Fruit fly (Drosophila melanogaster) whole organism, embryonic: ENCODE results near the gene His3.3A.
A peak's percentile ranks its signal among the peaks of the same experiment; 100 is the strongest.

Experiments
- Abd-B ChIP-seq: fragments of 200-800 bp; sonication (Bioruptor generic); optimal IDR thresholded peaks from 2 replicates; lab custom pipeline; 2018; ENCODE audit warnings: missing biosample characterization, mild to moderate bottlenecking, missing genetic modification characterization, moderate library complexity
- Asciz ChIP-seq: fragments of 200-800 bp; sonication (Bioruptor generic); optimal IDR thresholded peaks from 2 replicates; lab custom pipeline; 2017; ENCODE audit warnings: missing biosample characterization, mild to moderate bottlenecking, missing genetic modification characterization, missing genetic modification reagents
- Atf-2 ChIP-seq: fragments of 200-800 bp; sonication (Bioruptor generic); optimal IDR thresholded peaks from 2 replicates; lab custom pipeline; 2016; ENCODE audit warnings: missing biosample characterization, missing genetic modification characterization
- CG11695 ChIP-seq: fragments of 200-800 bp; sonication (Bioruptor generic); IDR thresholded peaks from 3 replicates; pipeline ENCODE4 v1.3.6; 2022; ENCODE audit warnings: missing biosample characterization, missing genetic modification characterization
- CG12391 ChIP-seq: fragments of 200-800 bp; sonication (Bioruptor generic); optimal IDR thresholded peaks from 3 replicates; lab custom pipeline; 2018; ENCODE audit warnings: missing biosample characterization, mild to moderate bottlenecking, missing genetic modification characterization, moderate library complexity
- CG14710 ChIP-seq: fragments of 200-800 bp; sonication (Bioruptor generic); optimal IDR thresholded peaks from 3 replicates; lab custom pipeline; 2019; ENCODE audit warnings: missing biosample characterization, mild to moderate bottlenecking, missing genetic modification characterization, moderate library complexity
- CG15011 ChIP-seq: fragments of 200-800 bp; sonication (Bioruptor generic); optimal IDR thresholded peaks from 3 replicates; lab custom pipeline; 2018; ENCODE audit warnings: missing biosample characterization, mild to moderate bottlenecking, missing genetic modification characterization
- CG18619 ChIP-seq: fragments of 200-800 bp; sonication (Bioruptor generic); optimal IDR thresholded peaks from 3 replicates; lab custom pipeline; 2017; ENCODE audit warnings: missing biosample characterization, mild to moderate bottlenecking, missing genetic modification characterization
- CG31365 ChIP-seq: fragments of 200-800 bp; sonication (Bioruptor generic); optimal IDR thresholded peaks from 2 replicates; lab custom pipeline; 2018; ENCODE audit warnings: missing biosample characterization, mild to moderate bottlenecking, missing genetic modification characterization
- CG3163 ChIP-seq: fragments of 200-800 bp; sonication (Bioruptor generic); optimal IDR thresholded peaks from 3 replicates; lab custom pipeline; 2016; ENCODE audit warnings: missing biosample characterization, missing genetic modification characterization
- CG33213 ChIP-seq: fragments of 200-800 bp; sonication (Bioruptor generic); optimal IDR thresholded peaks from 3 replicates; lab custom pipeline; 2016; ENCODE audit warnings: missing biosample characterization, missing genetic modification characterization
- CG4730 ChIP-seq: fragments of 200-800 bp; sonication (Bioruptor generic); IDR thresholded peaks from 2 replicates; pipeline ENCODE4 v1.3.6; 2022; ENCODE audit warnings: missing biosample characterization, missing genetic modification characterization
- CG6813 ChIP-seq: fragments of 200-800 bp; sonication (Bioruptor generic); optimal IDR thresholded peaks from 2 replicates; lab custom pipeline; 2017; ENCODE audit warnings: missing biosample characterization, missing genetic modification characterization, mild to moderate bottlenecking, moderate library complexity, missing genetic modification reagents
- CG7839 ChIP-seq: fragments of 200-800 bp; sonication (Bioruptor generic); optimal IDR thresholded peaks from 3 replicates; lab custom pipeline; 2018; ENCODE audit warnings: missing biosample characterization, mild to moderate bottlenecking, missing genetic modification characterization, moderate library complexity
- CG7987 ChIP-seq: fragments of 200-800 bp; sonication (Bioruptor generic); optimal IDR thresholded peaks from 2 replicates; lab custom pipeline; 2018; ENCODE audit warnings: missing biosample characterization, mild to moderate bottlenecking, missing genetic modification characterization, moderate library complexity
- CG8388 ChIP-seq: fragments of 200-800 bp; sonication (Bioruptor generic); optimal IDR thresholded peaks from 2 replicates; lab custom pipeline; 2019; ENCODE audit warnings: missing biosample characterization, mild to moderate bottlenecking, missing genetic modification characterization, moderate library complexity
- D19B ChIP-seq: fragments of 200-800 bp; sonication (Bioruptor generic); optimal IDR thresholded peaks from 2 replicates; lab custom pipeline; 2017; ENCODE audit warnings: missing biosample characterization, mild to moderate bottlenecking, missing genetic modification characterization
- Dip3 ChIP-seq: fragments of 200-800 bp; sonication (Bioruptor generic); optimal IDR thresholded peaks from 3 replicates; lab custom pipeline; 2016; ENCODE audit warnings: missing biosample characterization, missing genetic modification characterization
- Drgx ChIP-seq: fragments of 200-800 bp; sonication (Bioruptor generic); IDR thresholded peaks from 2 replicates; pipeline ENCODE4 v1.3.6; 2022; ENCODE audit warnings: missing biosample characterization, missing genetic modification characterization
- H15 ChIP-seq: fragments of 200-800 bp; sonication (Bioruptor generic); IDR thresholded peaks from 3 replicates; pipeline ENCODE4 v1.3.6; 2022; ENCODE audit warnings: missing biosample characterization, missing genetic modification characterization
- H2.0 ChIP-seq: fragments of 200-800 bp; sonication (Bioruptor generic); IDR thresholded peaks from 2 replicates; pipeline ENCODE4 v1.3.6; 2022; ENCODE audit warnings: missing biosample characterization, missing genetic modification characterization
- Hand ChIP-seq: fragments of 200-800 bp; sonication (Bioruptor generic); optimal IDR thresholded peaks from 2 replicates; lab custom pipeline; 2017; ENCODE audit warnings: mild to moderate bottlenecking, missing biosample characterization, missing genetic modification reagents, missing genetic modification characterization
- Hmx ChIP-seq: fragments of 200-800 bp; sonication (Bioruptor generic); optimal IDR thresholded peaks from 2 replicates; lab custom pipeline; 2016; ENCODE audit warnings: missing biosample characterization, missing genetic modification characterization
- Lhr ChIP-seq: fragments of 200-800 bp; sonication (Bioruptor generic); optimal IDR thresholded peaks from 3 replicates; lab custom pipeline; 2017; ENCODE audit warnings: mild to moderate bottlenecking, missing biosample characterization, missing genetic modification reagents, missing genetic modification characterization
- Lpt ChIP-seq: fragments of >200 bp; optimal IDR thresholded peaks from 2 replicates; lab custom pipeline; 2018; ENCODE audit warnings: missing biosample characterization, missing genetic modification characterization
- NC2α ChIP-seq: fragments of 200-800 bp; sonication (Bioruptor generic); optimal IDR thresholded peaks from 2 replicates; lab custom pipeline; 2016; ENCODE audit warnings: missing biosample characterization, missing genetic modification characterization
- Nf-YC ChIP-seq: fragments of 200-800 bp; optimal IDR thresholded peaks from 3 replicates; lab custom pipeline; 2019; ENCODE audit warnings: missing biosample characterization, mild to moderate bottlenecking, missing genetic modification characterization, moderate library complexity
- Six4 ChIP-seq: fragments of 200-800 bp; sonication (Bioruptor generic); optimal IDR thresholded peaks from 2 replicates; lab custom pipeline; 2016; ENCODE audit warnings: missing biosample characterization, missing genetic modification characterization
- Spps ChIP-seq: fragments of 200-800 bp; sonication (Bioruptor generic); optimal IDR thresholded peaks from 2 replicates; lab custom pipeline; 2018; ENCODE audit warnings: missing biosample characterization, mild to moderate bottlenecking, missing genetic modification characterization
- bbx ChIP-seq: fragments of 200-800 bp; sonication (Bioruptor generic); IDR thresholded peaks from 2 replicates; pipeline ENCODE4 v1.3.6; 2022; ENCODE audit warnings: missing biosample characterization, missing genetic modification characterization; ENCODE audit not compliant: partially characterized antibody
- bsh ChIP-seq, 2 experiments: fragments of 200-800 bp; sonication (Bioruptor generic); optimal IDR thresholded peaks; 2 replicates each; lab custom pipeline; 2017 to 2018; ENCODE audit warnings: mild to moderate bottlenecking in 2 of 2, missing biosample characterization in 2 of 2, missing genetic modification characterization in 2 of 2, moderate library complexity in 1 of 2
- cato ChIP-seq: fragments of 200-800 bp; sonication (Bioruptor generic); optimal IDR thresholded peaks from 2 replicates; lab custom pipeline; 2016; ENCODE audit warnings: missing biosample characterization, missing genetic modification characterization, borderline replicate concordance
- chn ChIP-seq: fragments of 200-800 bp; sonication (Bioruptor generic); optimal IDR thresholded peaks from 2 replicates; lab custom pipeline; 2016; ENCODE audit warnings: missing biosample characterization, missing genetic modification characterization
- dimm ChIP-seq: fragments of 200-800 bp; sonication (Bioruptor generic); IDR thresholded peaks from 2 replicates; pipeline ENCODE4 v1.3.6; 2022; ENCODE audit warnings: missing biosample characterization, missing genetic modification characterization
- eyg ChIP-seq: fragments of 200-800 bp; sonication (Bioruptor generic); optimal IDR thresholded peaks from 3 replicates; lab custom pipeline; 2016; ENCODE audit warnings: missing biosample characterization, missing genetic modification characterization
- fd102C ChIP-seq: fragments of 200-800 bp; sonication (Bioruptor generic); optimal IDR thresholded peaks from 2 replicates; lab custom pipeline; 2018; ENCODE audit warnings: missing biosample characterization, mild to moderate bottlenecking, missing genetic modification characterization, moderate library complexity
- insv ChIP-seq, 2 experiments: fragments of 200-800 bp; sonication (Bioruptor generic); optimal IDR thresholded peaks; 3 replicates each; lab custom pipeline; 2016 to 2018; ENCODE audit warnings: missing biosample characterization in 2 of 2, missing genetic modification characterization in 2 of 2
- ken ChIP-seq: fragments of 200-800 bp; sonication (Bioruptor generic); IDR thresholded peaks from 3 replicates; pipeline ENCODE4 v1.3.6; 2022; ENCODE audit warnings: missing biosample characterization, missing genetic modification characterization
- lab ChIP-seq: fragments of 200-800 bp; sonication (Bioruptor generic); optimal IDR thresholded peaks from 3 replicates; lab custom pipeline; 2017; ENCODE audit warnings: missing biosample characterization, missing genetic modification characterization, mild to moderate bottlenecking, moderate library complexity, missing genetic modification reagents
- lmd ChIP-seq: fragments of 200-800 bp; sonication (Bioruptor generic); IDR thresholded peaks from 2 replicates; pipeline ENCODE4 v1.3.6; 2022; ENCODE audit warnings: missing biosample characterization, missing genetic modification characterization
- maf-S ChIP-seq: fragments of 200-800 bp; sonication (Bioruptor generic); optimal IDR thresholded peaks from 2 replicates; lab custom pipeline; 2016; ENCODE audit warnings: missing biosample characterization, missing genetic modification characterization
- nerfin-2 ChIP-seq: fragments of 200-800 bp; sonication (Bioruptor generic); IDR thresholded peaks from 2 replicates; pipeline ENCODE4 v1.3.6; 2022; ENCODE audit warnings: missing biosample characterization, missing genetic modification characterization; ENCODE audit not compliant: partially characterized antibody
- pho ChIP-seq: fragments of 200-800 bp; sonication (Bioruptor generic); optimal IDR thresholded peaks from 2 replicates; lab custom pipeline; 2016; ENCODE audit warnings: missing biosample characterization, missing genetic modification characterization
- repo ChIP-seq: fragments of 200-800 bp; sonication (Bioruptor generic); optimal IDR thresholded peaks from 2 replicates; lab custom pipeline; 2016; ENCODE audit warnings: missing biosample characterization, missing genetic modification characterization
- sc ChIP-seq, 3 experiments: fragments of >200 bp in 2 of 3; fragments of 200-800 bp in 1 of 3; sonication (Bioruptor generic) in 1 of 3; optimal IDR thresholded peaks; 2 replicates in 2 of 3; 3 replicates in 1 of 3; lab custom pipeline; 2017; ENCODE audit warnings: mild to moderate bottlenecking in 1 of 3, missing biosample characterization in 1 of 3, missing genetic modification characterization in 1 of 3, missing genetic modification reagents in 1 of 3
- sens ChIP-seq: fragments of 200-800 bp; sonication (Bioruptor generic); peaks from one replicate; lab custom pipeline; 2016; ENCODE audit warnings: missing biosample characterization, missing genetic modification characterization
- seq ChIP-seq: fragments of 200-800 bp; sonication (Bioruptor generic); IDR thresholded peaks from 2 replicates; pipeline ENCODE4 v1.3.6; 2022; ENCODE audit warnings: missing biosample characterization, missing genetic modification characterization
- slbo ChIP-seq: fragments of 200-800 bp; sonication (Bioruptor generic); IDR thresholded peaks from 2 replicates; pipeline ENCODE4 v1.3.6; 2022; ENCODE audit warnings: missing biosample characterization, missing genetic modification characterization
- tio ChIP-seq: fragments of 200-800 bp; sonication (Bioruptor generic); optimal IDR thresholded peaks from 2 replicates; lab custom pipeline; 2017; ENCODE audit warnings: missing biosample characterization, missing genetic modification characterization, inconsistent platforms
- tx ChIP-seq: fragments of 200-800 bp; sonication (Bioruptor generic); optimal IDR thresholded peaks from 2 replicates; lab custom pipeline; 2016; ENCODE audit warnings: missing biosample characterization, missing genetic modification characterization
- zfh2 ChIP-seq: fragments of 200-800 bp; sonication (Bioruptor generic); optimal IDR thresholded peaks from 2 replicates; lab custom pipeline; 2016; ENCODE audit warnings: missing biosample characterization, missing genetic modification characterization

His3.3A gene

DNA sequence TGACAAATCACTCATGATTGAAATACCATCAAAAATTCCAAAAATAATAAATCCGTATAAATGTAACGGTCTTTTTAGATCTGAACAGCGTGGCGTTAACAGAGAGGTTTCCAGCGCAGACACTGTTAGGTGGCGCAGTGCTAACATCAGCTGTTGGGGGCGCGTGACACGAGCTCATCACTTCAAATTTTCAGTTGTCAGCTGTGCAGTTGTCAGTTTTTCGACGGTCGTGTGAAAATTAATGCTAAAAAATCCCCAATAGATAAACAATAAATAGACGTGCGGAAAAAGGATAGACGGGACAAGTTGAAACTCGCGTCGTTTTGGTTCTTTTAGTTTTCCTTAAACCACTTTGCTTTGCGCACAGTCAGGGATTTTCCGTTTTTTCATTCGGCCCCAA, 41.4 kb downstream of the His3.3A start, which contains the start of gene CG4230 (continued):
- peak; percentile 24 for TF ChIP-seq lab (GFP tag; lab: Kevin White, UChicago)
- TF ChIP-seq sc (optimal IDR thresholded peaks at IDR 0.05; lab: Kevin White, UChicago), result no peak
- TF ChIP-seq sc (GFP tag; optimal IDR thresholded peaks at IDR 0.05; lab: Kevin White, UChicago), result no peak
- TF ChIP-seq D19B (GFP tag; lab: Kevin White, UChicago), result no peak
- TF ChIP-seq dimm, result no peak
- peak; percentile 94 for TF ChIP-seq bbx (GFP tag; lab: Robert Waterston, UW)
- TF ChIP-seq H15 (GFP tag; lab: Robert Waterston, UW), result no peak
- no peak for TF ChIP-seq Six4
- no peak for TF ChIP-seq zfh2 (GFP tag; lab: Kevin White, UChicago)
- no peak for TF ChIP-seq CG31365 (tag; lab: Kevin White, UChicago)
- TF ChIP-seq nerfin-2 (GFP tag; lab: Robert Waterston, UW), result peak; percentile 48; the same call in 1 of the 2 replicates
- TF ChIP-seq maf-S, result no peak
- TF ChIP-seq Hmx (GFP tag; lab: Kevin White, UChicago), result no peak
- TF ChIP-seq CG7839 (tag; lab: Kevin White, UChicago), result no peak
- TF ChIP-seq insv (GFP tag; optimal IDR thresholded peaks at IDR 0.05; lab: Kevin White, UChicago), result no peak
- TF ChIP-seq pho (GFP tag; lab: Kevin White, UChicago), result no peak
- no peak for TF ChIP-seq Lpt (GFP tag; lab: Kevin White, UChicago)
- no peak for TF ChIP-seq Asciz (GFP tag; lab: Kevin White, UChicago)
- TF ChIP-seq H2.0, result no peak
- TF ChIP-seq sens (GFP tag; lab: Kevin White, UChicago), result peak; percentile 64
- TF ChIP-seq CG33213, result no peak
- no peak for TF ChIP-seq Abd-B (GFP tag; lab: Kevin White, UChicago)
- TF ChIP-seq bsh (GFP tag; optimal IDR thresholded peaks at IDR 0.05; lab: Kevin White, UChicago), result no peak
- no peak for TF ChIP-seq CG3163 (GFP tag; lab: Kevin White, UChicago)
- TF ChIP-seq Dip3 (GFP tag; lab: Kevin White, UChicago), result no peak
- no peak for TF ChIP-seq CG11695 (GFP tag; lab: Robert Waterston, UW)
- TF ChIP-seq eyg (GFP tag; lab: Kevin White, UChicago), result no peak
- no peak for TF ChIP-seq CG15011 (GFP tag; lab: Kevin White, UChicago)
- no peak for TF ChIP-seq repo (GFP tag; lab: Kevin White, UChicago)
- TF ChIP-seq CG8388 (GFP tag; lab: Kevin White, UChicago), result no peak
- no peak for TF ChIP-seq Hand (GFP tag; lab: Kevin White, UChicago)
- TF ChIP-seq tio (GFP tag; lab: Kevin White, UChicago), result no peak
- TF ChIP-seq CG6813 (GFP tag; lab: Kevin White, UChicago), result no peak
- no peak for TF ChIP-seq lmd (GFP tag; lab: Robert Waterston, UW)
- no peak for TF ChIP-seq seq
- no peak for TF ChIP-seq Spps (tag; lab: Kevin White, UChicago)
- no peak for TF ChIP-seq ken (GFP tag; lab: Robert Waterston, UW)
- TF ChIP-seq fd102C (GFP tag; lab: Kevin White, UChicago), result no peak
- no peak for TF ChIP-seq Atf-2 (GFP tag; lab: Kevin White, UChicago)
- TF ChIP-seq CG12391 (tag; lab: Kevin White, UChicago), result no peak
- TF ChIP-seq CG14710, result peak; percentile 12
- TF ChIP-seq Lhr, result no peak
- no peak for TF ChIP-seq CG4730 (GFP tag; lab: Robert Waterston, UW)
- peak; percentile 17 for TF ChIP-seq CG7987
- no peak for TF ChIP-seq slbo (GFP tag; lab: Robert Waterston, UW)
- no peak for TF ChIP-seq CG18619 (GFP tag; lab: Kevin White, UChicago)
- TF ChIP-seq cato (GFP tag; lab: Kevin White, UChicago), result no peak
- no peak for TF ChIP-seq NC2α (GFP tag; lab: Kevin White, UChicago)
- TF ChIP-seq tx, result no peak
- no peak for TF ChIP-seq Nf-YC (tag; lab: Kevin White, UChicago)
- no peak for TF ChIP-seq chn
- no peak for TF ChIP-seq Drgx (GFP tag; lab: Robert Waterston, UW)
